Fruit fly (Drosophila melanogaster): Measurements from ENCODE around the gene Poc1.

Gene Poc1

dm6 chr3L:13356084-13356693 is 33.6 kb downstream of the Poc1 start, which contains the start of gene Nplp2:
Gene Nplp2, plus strand, starts transcription at chr3L:13356376.
- no peak for TF ChIP-seq jim (GFP tag; optimal IDR thresholded peaks at IDR 0.05)
- peak in 1 of 2 experiments; percentile 17 for TF ChIP-seq foxo (GFP tag; optimal IDR thresholded peaks at IDR 0.05)
- peak; percentile 6 for TF ChIP-seq h (GFP tag; optimal IDR thresholded peaks at IDR 0.05)

DNA sequence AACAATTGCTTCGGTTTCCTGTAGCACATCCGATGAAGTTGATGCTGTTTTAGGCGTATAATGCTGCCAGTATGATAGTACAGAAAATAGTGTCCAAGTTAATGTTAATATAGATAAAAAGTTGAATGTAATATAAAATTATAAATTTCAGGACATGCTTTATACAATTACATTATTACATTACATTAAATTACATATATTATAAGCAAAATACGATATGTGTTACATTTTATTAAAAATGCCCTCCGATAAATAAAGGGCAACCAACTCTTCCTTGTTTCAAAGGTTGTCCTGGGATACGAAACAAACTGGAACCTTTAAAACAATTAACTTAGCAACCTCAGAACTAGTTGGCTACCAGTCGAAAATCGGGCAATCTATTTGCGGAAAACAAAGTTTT is 41.1 kb downstream of the Poc1 start, which contains the start of gene CG17687:
Gene CG17687 (plus strand): TSS at position 301 of the 400 bp plus-strand sequence.
- TF ChIP-seq Sp1 (GFP tag; optimal IDR thresholded peaks at IDR 0.05) (no peak), psq (GFP tag; optimal IDR thresholded peaks at IDR 0.05) (no peak), Myc (optimal IDR thresholded peaks at IDR 0.05) (no peak), Rel (GFP tag; optimal IDR thresholded peaks at IDR 0.05) (no peak), Rel (tag; optimal IDR thresholded peaks at IDR 0.05) (no peak), Dif (GFP tag; optimal IDR thresholded peaks at IDR 0.05; ENCODE audit: partially characterized antibody) (no peak), br (GFP tag; optimal IDR thresholded peaks at IDR 0.05) (no peak), OdsH (GFP tag; optimal IDR thresholded peaks at IDR 0.05) (no peak), N (GFP tag; optimal IDR thresholded peaks at IDR 0.05) (no peak)

Data from whole organism, wandering third instar larva.